Fruit fly (Drosophila melanogaster) whole organism, embryonic: ENCODE results near the gene CG10809.

Source experiments
- Ada2b ChIP-seq: fragments of 200-800 bp; sonication (Bioruptor generic); IDR thresholded peaks from 2 replicates; pipeline ENCODE4 v1.3.6; 2022; ENCODE audit warnings: missing biosample characterization, missing genetic modification characterization
- Aef1 ChIP-seq: fragments of 200-800 bp; sonication (Bioruptor generic); IDR thresholded peaks from 3 replicates; pipeline ENCODE4 v1.3.6; 2022; ENCODE audit warnings: missing biosample characterization, missing genetic modification characterization
- Antp ChIP-seq: fragments of 200-800 bp; sonication (Bioruptor generic); optimal IDR thresholded peaks from 3 replicates; lab custom pipeline; 2016; ENCODE audit warnings: missing biosample characterization, missing genetic modification characterization
- B-H1 ChIP-seq: fragments of 200-800 bp; sonication (Bioruptor generic); IDR thresholded peaks from 3 replicates; pipeline ENCODE4 v1.3.6; 2022; ENCODE audit warnings: missing biosample characterization, missing genetic modification characterization
- Bteb2 ChIP-seq: fragments of 200-800 bp; sonication (Bioruptor generic); optimal IDR thresholded peaks from 2 replicates; lab custom pipeline; 2016; ENCODE audit warnings: missing biosample characterization, missing genetic modification characterization
- CG10462 ChIP-seq: fragments of 200-800 bp; sonication (Bioruptor generic); optimal IDR thresholded peaks from 2 replicates; lab custom pipeline; 2016; ENCODE audit warnings: missing biosample characterization, missing genetic modification characterization
- CG10565 ChIP-seq: fragments of 200-800 bp; sonication (Bioruptor generic); optimal IDR thresholded peaks from 3 replicates; lab custom pipeline; 2016; ENCODE audit warnings: missing biosample characterization, mild to moderate bottlenecking, missing genetic modification characterization
- CG10959 ChIP-seq: fragments of 200-800 bp; sonication (Bioruptor generic); IDR thresholded peaks from 2 replicates; pipeline ENCODE4 v1.3.6; 2022; ENCODE audit warnings: missing biosample characterization, missing genetic modification characterization
- CG12104 ChIP-seq: fragments of 200-800 bp; sonication (Bioruptor generic); optimal IDR thresholded peaks from 3 replicates; lab custom pipeline; 2016; ENCODE audit warnings: missing biosample characterization, missing genetic modification characterization
- CG13424 ChIP-seq: fragments of 200-800 bp; sonication (Bioruptor generic); optimal IDR thresholded peaks from 2 replicates; lab custom pipeline; 2019; ENCODE audit warnings: missing biosample characterization, mild to moderate bottlenecking, missing genetic modification characterization, moderate library complexity
- CG13894 ChIP-seq: fragments of 200-800 bp; sonication (Bioruptor generic); optimal IDR thresholded peaks from 3 replicates; lab custom pipeline; 2018; ENCODE audit warnings: missing biosample characterization, mild to moderate bottlenecking, missing genetic modification characterization, moderate library complexity
- CG15269 ChIP-seq: fragments of 200-800 bp; sonication (Bioruptor generic); optimal IDR thresholded peaks from 2 replicates; lab custom pipeline; 2018; ENCODE audit warnings: missing biosample characterization, mild to moderate bottlenecking, missing genetic modification characterization, moderate library complexity
- CG15601 ChIP-seq: fragments of 200-800 bp; sonication (Bioruptor generic); optimal IDR thresholded peaks from 3 replicates; lab custom pipeline; 2019; ENCODE audit warnings: missing biosample characterization, mild to moderate bottlenecking, missing genetic modification characterization, moderate library complexity
- CG17359 ChIP-seq: fragments of 200-800 bp; sonication (Bioruptor generic); optimal IDR thresholded peaks from 3 replicates; lab custom pipeline; 2018; ENCODE audit warnings: missing biosample characterization, mild to moderate bottlenecking, missing genetic modification characterization, moderate library complexity
- CG17385 ChIP-seq: fragments of 200-800 bp; sonication (Bioruptor generic); optimal IDR thresholded peaks from 3 replicates; lab custom pipeline; 2018; ENCODE audit warnings: missing biosample characterization, mild to moderate bottlenecking, missing genetic modification characterization
- CG2889 ChIP-seq: fragments of 200-800 bp; sonication (Bioruptor generic); IDR thresholded peaks from 3 replicates; pipeline ENCODE4 v1.3.6; 2022; ENCODE audit warnings: missing biosample characterization, missing genetic modification characterization
- CG31224 ChIP-seq: fragments of 200-800 bp; sonication (Bioruptor generic); IDR thresholded peaks from 2 replicates; pipeline ENCODE4 v1.3.6; 2022; ENCODE audit warnings: missing biosample characterization, missing genetic modification characterization
- CG34224 ChIP-seq: fragments of 200-800 bp; sonication (Bioruptor generic); IDR thresholded peaks from 3 replicates; pipeline ENCODE4 v1.3.6; 2022; ENCODE audit warnings: missing biosample characterization, missing genetic modification characterization; ENCODE audit not compliant: partially characterized antibody
- CG3847 ChIP-seq: fragments of 200-800 bp; sonication (Bioruptor generic); IDR thresholded peaks from 2 replicates; pipeline ENCODE4 v1.3.6; 2022; ENCODE audit warnings: missing biosample characterization, missing genetic modification characterization
- CG6254 ChIP-seq: fragments of 200-800 bp; sonication (Bioruptor generic); optimal IDR thresholded peaks from 3 replicates; lab custom pipeline; 2017; ENCODE audit warnings: mild to moderate bottlenecking, missing biosample characterization, missing genetic modification reagents, missing genetic modification characterization
- CG6654 ChIP-seq: fragments of 200-800 bp; sonication (Bioruptor generic); optimal IDR thresholded peaks from 2 replicates; lab custom pipeline; 2017; ENCODE audit warnings: missing biosample characterization, mild to moderate bottlenecking, missing genetic modification characterization
- CG7372 ChIP-seq: fragments of 200-800 bp; sonication (Bioruptor generic); IDR thresholded peaks from 2 replicates; pipeline ENCODE4 v1.3.6; 2022; ENCODE audit warnings: missing biosample characterization, missing genetic modification characterization
- CG7745 ChIP-seq: fragments of 200-800 bp; sonication (Bioruptor generic); optimal IDR thresholded peaks from 2 replicates; lab custom pipeline; 2018; ENCODE audit warnings: missing biosample characterization, mild to moderate bottlenecking, missing genetic modification characterization, moderate library complexity
- CG7786 ChIP-seq: fragments of 200-800 bp; sonication (Bioruptor generic); optimal IDR thresholded peaks from 2 replicates; lab custom pipeline; 2016; ENCODE audit warnings: missing biosample characterization, missing genetic modification characterization
- CG7987 ChIP-seq: fragments of 200-800 bp; sonication (Bioruptor generic); optimal IDR thresholded peaks from 2 replicates; lab custom pipeline; 2018; ENCODE audit warnings: missing biosample characterization, mild to moderate bottlenecking, missing genetic modification characterization, moderate library complexity
- CTCF ChIP-seq: fragments of 200-800 bp; sonication (Bioruptor generic); optimal IDR thresholded peaks from 2 replicates; lab custom pipeline; 2017; ENCODE audit warnings: missing biosample characterization, mild to moderate bottlenecking, missing genetic modification characterization, moderate library complexity
- CrebB ChIP-seq: fragments of 200-800 bp; sonication (Bioruptor generic); optimal IDR thresholded peaks from 3 replicates; lab custom pipeline; 2018; ENCODE audit warnings: missing biosample characterization, mild to moderate bottlenecking, missing genetic modification characterization
- Fer3 ChIP-seq: fragments of 200-800 bp; sonication (Bioruptor generic); optimal IDR thresholded peaks from 2 replicates; lab custom pipeline; 2018; ENCODE audit warnings: missing biosample characterization, mild to moderate bottlenecking, missing genetic modification characterization, moderate library complexity
- HHEX ChIP-seq: fragments of 200-800 bp; sonication (Bioruptor generic); optimal IDR thresholded peaks from 3 replicates; lab custom pipeline; 2017; ENCODE audit warnings: missing biosample characterization, mild to moderate bottlenecking, missing genetic modification characterization, missing genetic modification reagents
- HLH54F ChIP-seq: fragments of 200-800 bp; sonication (Bioruptor generic); optimal IDR thresholded peaks from 3 replicates; lab custom pipeline; 2016; ENCODE audit warnings: missing biosample characterization, missing genetic modification characterization
- Hmr ChIP-seq: fragments of 200-800 bp; sonication (Bioruptor generic); optimal IDR thresholded peaks from 3 replicates; lab custom pipeline; 2017; ENCODE audit warnings: mild to moderate bottlenecking, missing biosample characterization, missing genetic modification reagents, missing genetic modification characterization
- Hsf ChIP-seq: fragments of 200-800 bp; sonication (Bioruptor generic); optimal IDR thresholded peaks from 3 replicates; lab custom pipeline; 2016; ENCODE audit warnings: missing biosample characterization, missing genetic modification characterization
- Lhr ChIP-seq: fragments of 200-800 bp; sonication (Bioruptor generic); optimal IDR thresholded peaks from 3 replicates; lab custom pipeline; 2017; ENCODE audit warnings: mild to moderate bottlenecking, missing biosample characterization, missing genetic modification reagents, missing genetic modification characterization
- Nf-YC ChIP-seq: fragments of 200-800 bp; optimal IDR thresholded peaks from 3 replicates; lab custom pipeline; 2019; ENCODE audit warnings: missing biosample characterization, mild to moderate bottlenecking, missing genetic modification characterization, moderate library complexity
- Opbp ChIP-seq: fragments of 200-800 bp; sonication (Bioruptor generic); IDR thresholded peaks from 3 replicates; pipeline ENCODE4 v1.3.6; 2022; ENCODE audit warnings: missing biosample characterization, missing genetic modification characterization; ENCODE audit not compliant: partially characterized antibody
- PHDP ChIP-seq: fragments of 200-800 bp; sonication (Bioruptor generic); optimal IDR thresholded peaks from 3 replicates; lab custom pipeline; 2018; ENCODE audit warnings: missing biosample characterization, mild to moderate bottlenecking, missing genetic modification characterization, moderate library complexity
- ara ChIP-seq: fragments of 200-800 bp; sonication (Bioruptor generic); IDR thresholded peaks from 2 replicates; pipeline ENCODE4 v1.3.6; 2022; ENCODE audit warnings: missing biosample characterization, missing genetic modification characterization
- dmrt99B ChIP-seq: fragments of 200-800 bp; sonication (Bioruptor generic); optimal IDR thresholded peaks from 2 replicates; lab custom pipeline; 2018; ENCODE audit warnings: missing biosample characterization, mild to moderate bottlenecking, missing genetic modification characterization, moderate library complexity
- emc ChIP-seq: fragments of 200-800 bp; sonication (Bioruptor generic); optimal IDR thresholded peaks from 2 replicates; lab custom pipeline; 2016; ENCODE audit warnings: missing biosample characterization, missing genetic modification characterization
- fd102C ChIP-seq: fragments of 200-800 bp; sonication (Bioruptor generic); optimal IDR thresholded peaks from 2 replicates; lab custom pipeline; 2018; ENCODE audit warnings: missing biosample characterization, mild to moderate bottlenecking, missing genetic modification characterization, moderate library complexity
- fru ChIP-seq: fragments of >200 bp; optimal IDR thresholded peaks from 2 replicates; lab custom pipeline; 2017
- ftz-f1 ChIP-seq: fragments of 200-800 bp; sonication (Bioruptor generic); optimal IDR thresholded peaks from 2 replicates; lab custom pipeline; 2016; ENCODE audit warnings: missing biosample characterization, missing genetic modification characterization
- gfzf ChIP-seq: fragments of 200-800 bp; sonication (Bioruptor generic); optimal IDR thresholded peaks from 2 replicates; lab custom pipeline; 2016; ENCODE audit warnings: missing biosample characterization, mild to moderate bottlenecking, missing genetic modification characterization, moderate library complexity
- gsb-n ChIP-seq: fragments of 200-800 bp; sonication (Bioruptor generic); optimal IDR thresholded peaks from 3 replicates; lab custom pipeline; 2018; ENCODE audit warnings: missing biosample characterization, mild to moderate bottlenecking, missing genetic modification characterization
- jigr1 ChIP-seq: fragments of 200-800 bp; sonication (Bioruptor generic); IDR thresholded peaks from 3 replicates; pipeline ENCODE4 v1.3.6; 2022; ENCODE audit warnings: missing biosample characterization, missing genetic modification characterization
- jing ChIP-seq: fragments of 200-800 bp; sonication (Bioruptor generic); optimal IDR thresholded peaks from 2 replicates; lab custom pipeline; 2018; ENCODE audit warnings: missing biosample characterization, mild to moderate bottlenecking, missing genetic modification characterization
- org-1 ChIP-seq: fragments of 200-800 bp; sonication (Bioruptor generic); optimal IDR thresholded peaks from 2 replicates; lab custom pipeline; 2017; ENCODE audit warnings: missing biosample characterization, missing genetic modification characterization
- ranshi ChIP-seq: fragments of 200-800 bp; sonication (Bioruptor generic); IDR thresholded peaks from 2 replicates; pipeline ENCODE4 v1.3.6; 2022; ENCODE audit warnings: missing biosample characterization, missing genetic modification characterization
- repo ChIP-seq: fragments of 200-800 bp; sonication (Bioruptor generic); optimal IDR thresholded peaks from 2 replicates; lab custom pipeline; 2016; ENCODE audit warnings: missing biosample characterization, missing genetic modification characterization
- stc ChIP-seq: fragments of 200-800 bp; sonication (Bioruptor generic); IDR thresholded peaks from 2 replicates; pipeline ENCODE4 v1.3.6; 2022; ENCODE audit warnings: missing biosample characterization, missing genetic modification characterization
- vvl ChIP-seq: fragments of 200-800 bp; sonication (Bioruptor generic); IDR thresholded peaks from 2 replicates; pipeline ENCODE4 v1.3.6; 2022; ENCODE audit warnings: missing biosample characterization, missing genetic modification characterization

The CG10809 gene

DNA sequence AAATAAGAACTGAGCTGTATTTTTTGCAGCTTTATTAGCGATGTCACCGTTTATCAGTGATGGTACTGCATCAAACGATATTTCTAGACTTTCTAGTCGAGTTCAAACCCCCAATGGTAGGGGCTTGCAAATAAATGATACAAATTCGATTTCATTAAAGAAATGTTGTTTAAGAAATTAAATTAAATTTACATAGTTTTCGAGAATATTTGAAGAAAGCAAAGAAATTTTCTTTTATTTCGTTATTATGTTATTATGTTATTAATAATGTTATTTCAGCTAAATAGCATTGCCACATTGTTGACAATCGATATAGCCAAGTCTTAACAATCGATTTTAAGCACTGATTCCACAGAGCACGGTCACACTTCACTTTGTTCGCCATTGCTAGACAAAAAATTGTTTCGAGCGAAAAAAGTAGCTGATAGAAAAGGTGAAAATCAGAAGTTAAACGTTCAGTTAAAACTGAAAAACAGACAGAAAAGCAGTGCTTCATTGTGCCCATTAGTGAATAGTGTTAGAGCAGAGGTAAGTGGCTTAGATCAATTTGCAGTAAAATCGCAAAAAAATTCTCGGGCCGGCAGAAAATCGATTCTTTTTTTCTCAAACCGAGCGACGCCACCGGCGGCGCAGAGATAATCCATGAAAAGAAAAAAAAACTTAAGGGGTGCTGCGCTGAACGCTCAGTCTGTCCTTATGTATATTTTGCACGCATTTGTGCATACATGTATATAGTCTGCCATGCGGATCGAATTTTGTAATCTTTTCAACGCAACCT is 4.8 kb upstream of the CG10809 start, which contains the start of the genes iPLA2-VIA and Ciz1 (continued):
- TF ChIP-seq fd102C (no peak), repo (no peak), CG15269 (tag; lab: Kevin White, UChicago) (no peak), stc (GFP tag; lab: Robert Waterston, UW) (no peak), B-H1 (GFP tag; lab: Robert Waterston, UW) (no peak), Antp (GFP tag; lab: Kevin White, UChicago) (peak; percentile 38), emc (GFP tag; lab: Kevin White, UChicago) (no peak), CG31224 (no peak), Bteb2 (GFP tag; lab: Kevin White, UChicago) (no peak), jing (GFP tag; lab: Kevin White, UChicago) (no peak), jigr1 (GFP tag; lab: Robert Waterston, UW) (no peak), CG10565 (GFP tag; lab: Kevin White, UChicago) (no peak), CrebB (tag; lab: Kevin White, UChicago) (no peak), CG10462 (GFP tag; lab: Kevin White, UChicago) (no peak), Fer3 (tag; lab: Kevin White, UChicago) (no peak), Nf-YC (tag; lab: Kevin White, UChicago) (peak; percentile 50), CG2889 (GFP tag; lab: Robert Waterston, UW) (no peak), ara (GFP tag; lab: Robert Waterston, UW) (no peak), CG15601 (tag; lab: Kevin White, UChicago) (no peak), CTCF (GFP tag; lab: Kevin White, UChicago) (no peak), CG7786 (GFP tag; lab: Kevin White, UChicago) (no peak), ftz-f1 (GFP tag; lab: Kevin White, UChicago) (no peak), Ada2b (GFP tag; lab: Robert Waterston, UW) (no peak), CG6654 (no peak), Lhr (peak; percentile 71), Opbp (GFP tag; lab: Robert Waterston, UW) (peak; percentile 70; the same call in 2 of the 3 replicates), Aef1 (GFP tag; lab: Robert Waterston, UW) (no peak), Hmr (GFP tag; lab: Kevin White, UChicago) (no peak), CG10959 (GFP tag; lab: Robert Waterston, UW) (no peak), Hsf (GFP tag; lab: Kevin White, UChicago) (no peak), HHEX (no peak), CG7372 (GFP tag; lab: Robert Waterston, UW) (no peak), gsb-n (tag; lab: Kevin White, UChicago) (no peak), dmrt99B (tag; lab: Kevin White, UChicago) (no peak), CG17385 (GFP tag; lab: Kevin White, UChicago) (no peak), CG6254 (no peak), CG7987 (GFP tag; lab: Kevin White, UChicago) (no peak), CG3847 (GFP tag; lab: Robert Waterston, UW) (no peak), CG7745 (no peak), CG34224 (GFP tag; lab: Robert Waterston, UW) (peak; percentile 44; the same call in 2 of the 3 replicates), HLH54F (GFP tag; lab: Kevin White, UChicago) (peak; percentile 1), org-1 (GFP tag; lab: Kevin White, UChicago) (no peak), CG13894 (tag; lab: Kevin White, UChicago) (no peak), CG17359 (tag; lab: Kevin White, UChicago) (no peak), PHDP (tag; lab: Kevin White, UChicago) (no peak), vvl (GFP tag; lab: Robert Waterston, UW) (no peak), gfzf (GFP tag; lab: Kevin White, UChicago) (peak; percentile 67), fru (no peak), CG12104 (GFP tag; lab: Kevin White, UChicago) (no peak), CG13424 (tag; lab: Kevin White, UChicago) (no peak), ranshi (no peak)
